Fruit fly (Drosophila melanogaster): ENCODE measurements around the gene CG11398.

CG11398 gene

DNA sequence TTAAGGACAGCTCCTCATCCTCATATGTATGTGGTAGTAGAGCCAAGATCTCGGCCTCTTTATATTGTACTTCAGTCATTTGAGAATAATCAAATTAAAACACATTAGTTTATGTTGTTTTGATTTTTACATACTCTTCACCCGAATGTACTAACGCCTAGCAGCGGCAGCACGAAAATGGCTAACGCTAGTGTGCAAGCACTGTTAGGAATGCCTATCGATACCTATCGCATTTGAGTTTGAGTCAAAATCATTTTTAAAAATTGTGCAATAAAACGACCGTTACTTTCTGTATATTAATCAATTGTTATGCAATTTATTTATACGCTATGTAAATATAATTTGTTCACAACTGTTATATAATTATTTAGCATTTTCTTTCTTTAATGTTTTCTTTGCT lies at the start of gene CG11398 (continued):
- peak; percentile 48 for TF ChIP-seq tna (GFP tag; IDR thresholded peaks at IDR 0.05; ENCODE audit: partially characterized antibody)
- TF ChIP-seq CG13894 (tag; optimal IDR thresholded peaks at IDR 0.05), result no peak
- no peak for TF ChIP-seq br (optimal IDR thresholded peaks at IDR 0.05)
- peak; percentile 81 for TF ChIP-seq Dref (GFP tag; IDR thresholded peaks at IDR 0.05)
- no peak for TF ChIP-seq wdn (GFP tag; IDR thresholded peaks at IDR 0.05)
- peak; percentile 73 for TF ChIP-seq sens (GFP tag)
- TF ChIP-seq CG12104 (GFP tag; optimal IDR thresholded peaks at IDR 0.05), result no peak
- TF ChIP-seq hbn (GFP tag; IDR thresholded peaks at IDR 0.05; ENCODE audit: partially characterized antibody), result peak; percentile 77; the same call in 1 of the 2 replicates
- TF ChIP-seq ind (GFP tag; optimal IDR thresholded peaks at IDR 0.05), result no peak
- TF ChIP-seq nerfin-2 (GFP tag; IDR thresholded peaks at IDR 0.05; ENCODE audit: partially characterized antibody), result peak; percentile 51; the same call in 1 of the 2 replicates
- no peak for TF ChIP-seq CG30431 (GFP tag; optimal IDR thresholded peaks at IDR 0.05)
- TF ChIP-seq CG4282 (GFP tag; optimal IDR thresholded peaks at IDR 0.05), result no peak
- no peak for TF ChIP-seq sc (optimal IDR thresholded peaks at IDR 0.05)
- no peak for TF ChIP-seq sc (GFP tag; optimal IDR thresholded peaks at IDR 0.05)
- TF ChIP-seq CG10147 (GFP tag; optimal IDR thresholded peaks at IDR 0.05), result no peak
- no peak for TF ChIP-seq CG8290 (GFP tag; optimal IDR thresholded peaks at IDR 0.05)
- TF ChIP-seq CG8290 (tag; optimal IDR thresholded peaks at IDR 0.05), result no peak
- TF ChIP-seq CG12219 (GFP tag; optimal IDR thresholded peaks at IDR 0.05), result no peak
- TF ChIP-seq CG8089 (GFP tag; optimal IDR thresholded peaks at IDR 0.05), result no peak
- peak; percentile 86 for TF ChIP-seq BEAF-32 (GFP tag; optimal IDR thresholded peaks at IDR 0.05)
- no peak for TF ChIP-seq Fer2 (tag; optimal IDR thresholded peaks at IDR 0.05)
- no peak for TF ChIP-seq C15 (GFP tag; IDR thresholded peaks at IDR 0.05)
- no peak for TF ChIP-seq Sox100B (GFP tag; optimal IDR thresholded peaks at IDR 0.05)
- TF ChIP-seq CG7372 (GFP tag; IDR thresholded peaks at IDR 0.05), result no peak
- TF ChIP-seq CG3407 (GFP tag; optimal IDR thresholded peaks at IDR 0.05), result no peak
- TF ChIP-seq HHEX (GFP tag; optimal IDR thresholded peaks at IDR 0.05), result no peak
- TF ChIP-seq CG5953 (GFP tag; IDR thresholded peaks at IDR 0.05), result no peak
- TF ChIP-seq sug (tag; optimal IDR thresholded peaks at IDR 0.05), result no peak
- TF ChIP-seq CG7556 (GFP tag; optimal IDR thresholded peaks at IDR 0.05), result no peak
- TF ChIP-seq CG1233 (GFP tag; optimal IDR thresholded peaks at IDR 0.05), result no peak
- TF ChIP-seq CG3847 (GFP tag; IDR thresholded peaks at IDR 0.05), result no peak
- no peak for TF ChIP-seq lilli (GFP tag; optimal IDR thresholded peaks at IDR 0.05)
- no peak for TF ChIP-seq CG15269 (tag; optimal IDR thresholded peaks at IDR 0.05)
- no peak for TF ChIP-seq CG14014 (GFP tag; IDR thresholded peaks at IDR 0.05)
- TF ChIP-seq da (GFP tag; optimal IDR thresholded peaks at IDR 0.05), result no peak
- TF ChIP-seq CG17186 (GFP tag; optimal IDR thresholded peaks at IDR 0.05), result peak; percentile 74
- no peak for TF ChIP-seq HmgD (GFP tag; optimal IDR thresholded peaks at IDR 0.05)
- TF ChIP-seq GATAe (GFP tag; conservative IDR thresholded peaks at IDR 0.05), result no peak
- TF ChIP-seq D (optimal IDR thresholded peaks at IDR 0.05), result no peak
- TF ChIP-seq D (GFP tag; optimal IDR thresholded peaks at IDR 0.05), result no peak
- no peak for TF ChIP-seq scrt (GFP tag; optimal IDR thresholded peaks at IDR 0.05)
- peak; percentile 88 for TF ChIP-seq CG14710 (tag; optimal IDR thresholded peaks at IDR 0.05)
- TF ChIP-seq bsh (GFP tag; optimal IDR thresholded peaks at IDR 0.05), result no peak
- no peak for TF ChIP-seq pb (GFP tag; optimal IDR thresholded peaks at IDR 0.05)
- TF ChIP-seq CG15011 (GFP tag; optimal IDR thresholded peaks at IDR 0.05), result no peak
- no peak for TF ChIP-seq Hand (GFP tag; optimal IDR thresholded peaks at IDR 0.05)
- TF ChIP-seq CG10462 (GFP tag; optimal IDR thresholded peaks at IDR 0.05), result no peak
- TF ChIP-seq CG17802 (tag; optimal IDR thresholded peaks at IDR 0.05), result peak; percentile 50
- peak; percentile 76 for TF ChIP-seq Dp (GFP tag; optimal IDR thresholded peaks at IDR 0.05)
- TF ChIP-seq ash1 (GFP tag; optimal IDR thresholded peaks at IDR 0.05), result no peak
- peak; percentile 56; the same call in 1 of the 3 replicates for TF ChIP-seq hb (GFP tag; IDR thresholded peaks at IDR 0.05; ENCODE audit: partially characterized antibody)
- no peak for TF ChIP-seq CG13775 (GFP tag; optimal IDR thresholded peaks at IDR 0.05)
- no peak for TF ChIP-seq ro (GFP tag; IDR thresholded peaks at IDR 0.05)

Measured in whole organism, embryonic.